Fruit fly (Drosophila melanogaster): ENCODE measurements around the gene CG14662.

Gene CG14662

dm6 chr3R:4962689-4963088 is 21.3 kb downstream of the CG14662 start (continued):
- TF ChIP-seq CoRest (tag; optimal IDR thresholded peaks at IDR 0.05), result peak; percentile 3
- TF ChIP-seq CG13775 (GFP tag; optimal IDR thresholded peaks at IDR 0.05), result no peak
- no peak for TF ChIP-seq Hand (GFP tag; optimal IDR thresholded peaks at IDR 0.05)
- no peak for TF ChIP-seq Ravus (GFP tag; IDR thresholded peaks at IDR 0.05)
- peak in 1 of 2 experiments; percentile 55 for TF ChIP-seq insv (GFP tag; optimal IDR thresholded peaks at IDR 0.05)
- no peak for TF ChIP-seq CG14014 (GFP tag; IDR thresholded peaks at IDR 0.05)
- TF ChIP-seq oc (tag; optimal IDR thresholded peaks at IDR 0.05), result no peak
- TF ChIP-seq sisA (GFP tag; IDR thresholded peaks at IDR 0.05), result 0 out of 2 replicates have a peak, but pooled peaks have one; percentile 6
- TF ChIP-seq CG6854 (GFP tag; optimal IDR thresholded peaks at IDR 0.05), result no peak
- TF ChIP-seq gro (GFP tag; optimal IDR thresholded peaks at IDR 0.05), result no peak
- TF ChIP-seq da (GFP tag; optimal IDR thresholded peaks at IDR 0.05), result no peak
- TF ChIP-seq D19B (GFP tag; optimal IDR thresholded peaks at IDR 0.05), result no peak
- peak; percentile 2 for TF ChIP-seq zf30C (GFP tag; optimal IDR thresholded peaks at IDR 0.05)
- peak; percentile 100 for TF ChIP-seq CG2199 (GFP tag; IDR thresholded peaks at IDR 0.05)
- no peak for TF ChIP-seq CG10267 (tag; optimal IDR thresholded peaks at IDR 0.05)
- no peak for TF ChIP-seq CG16815 (GFP tag; optimal IDR thresholded peaks at IDR 0.05)
- no peak for TF ChIP-seq CG9215 (GFP tag; IDR thresholded peaks at IDR 0.05)
- peak; percentile 17 for TF ChIP-seq grau (tag; optimal IDR thresholded peaks at IDR 0.05)
- no peak for TF ChIP-seq abd-A (tag; optimal IDR thresholded peaks at IDR 0.05)
- TF ChIP-seq ftz-f1 (GFP tag; optimal IDR thresholded peaks at IDR 0.05), result peak; percentile 98
- TF ChIP-seq CG17359 (tag; optimal IDR thresholded peaks at IDR 0.05), result no peak
- no peak for TF ChIP-seq gem (tag; optimal IDR thresholded peaks at IDR 0.05)
- peak; percentile 13 for TF ChIP-seq CG9876 (GFP tag; optimal IDR thresholded peaks at IDR 0.05)
- no peak for TF ChIP-seq wdn (GFP tag; IDR thresholded peaks at IDR 0.05)
- 0 out of 2 replicates have a peak, but pooled peaks have one; percentile 21 for TF ChIP-seq stc (GFP tag; IDR thresholded peaks at IDR 0.05)
- peak; percentile 45 for TF ChIP-seq knrl (GFP tag; IDR thresholded peaks at IDR 0.05; ENCODE audit: partially characterized antibody)
- peak; percentile 69 for TF ChIP-seq HmgD (GFP tag; optimal IDR thresholded peaks at IDR 0.05)
- peak; percentile 12 for TF ChIP-seq CG12659 (GFP tag; optimal IDR thresholded peaks at IDR 0.05)
- TF ChIP-seq CG9609 (GFP tag; optimal IDR thresholded peaks at IDR 0.05), result no peak
- no peak for TF ChIP-seq CG4404 (GFP tag; IDR thresholded peaks at IDR 0.05)
- TF ChIP-seq grn (GFP tag; optimal IDR thresholded peaks at IDR 0.05), result no peak
- TF ChIP-seq CG9932 (GFP tag; IDR thresholded peaks at IDR 0.05), result peak; percentile 49; the same call in 1 of the 2 replicates
- no peak for TF ChIP-seq CG5953 (GFP tag; IDR thresholded peaks at IDR 0.05)
- TF ChIP-seq az2 (GFP tag; optimal IDR thresholded peaks at IDR 0.05), result peak; percentile 3
- no peak for TF ChIP-seq wek (GFP tag; optimal IDR thresholded peaks at IDR 0.05)
- TF ChIP-seq CG2120 (GFP tag; optimal IDR thresholded peaks at IDR 0.05), result peak; percentile 33
- no peak for TF ChIP-seq ttk (GFP tag; IDR thresholded peaks at IDR 0.05)
- no peak for TF ChIP-seq luna (GFP tag; optimal IDR thresholded peaks at IDR 0.05)
- peak; percentile 59 for TF ChIP-seq slbo (GFP tag; IDR thresholded peaks at IDR 0.05)
- TF ChIP-seq CG11504 (tag; optimal IDR thresholded peaks at IDR 0.05), result peak; percentile 18
- no peak for TF ChIP-seq Atf3 (GFP tag; optimal IDR thresholded peaks at IDR 0.05)
- 0 out of 3 replicates have a peak, but pooled peaks have one; percentile 31 for TF ChIP-seq vnd (GFP tag; IDR thresholded peaks at IDR 0.05; ENCODE audit: partially characterized antibody)
- TF ChIP-seq CG4424 (GFP tag; optimal IDR thresholded peaks at IDR 0.05), result peak; percentile 32
- TF ChIP-seq pita (GFP tag; optimal IDR thresholded peaks at IDR 0.05), result peak; percentile 33
- no peak for TF ChIP-seq CG8478 (optimal IDR thresholded peaks at IDR 0.05)
- TF ChIP-seq ab (GFP tag; optimal IDR thresholded peaks at IDR 0.05), result no peak
- TF ChIP-seq Atf6 (GFP tag; IDR thresholded peaks at IDR 0.05), result no peak
- TF ChIP-seq CG6689 (GFP tag; IDR thresholded peaks at IDR 0.05), result no peak
- TF ChIP-seq trem (tag; optimal IDR thresholded peaks at IDR 0.05), result no peak
- no peak for TF ChIP-seq ERR (GFP tag; optimal IDR thresholded peaks at IDR 0.05)
- TF ChIP-seq CG12155 (GFP tag; optimal IDR thresholded peaks at IDR 0.05), result no peak
- TF ChIP-seq H2.0 (GFP tag; IDR thresholded peaks at IDR 0.05), result no peak
- TF ChIP-seq CG12744 (GFP tag; optimal IDR thresholded peaks at IDR 0.05), result no peak
